Worm (Caenorhabditis elegans): ENCODE measurements around the gene praf-3.

The praf-3 gene

DNA sequence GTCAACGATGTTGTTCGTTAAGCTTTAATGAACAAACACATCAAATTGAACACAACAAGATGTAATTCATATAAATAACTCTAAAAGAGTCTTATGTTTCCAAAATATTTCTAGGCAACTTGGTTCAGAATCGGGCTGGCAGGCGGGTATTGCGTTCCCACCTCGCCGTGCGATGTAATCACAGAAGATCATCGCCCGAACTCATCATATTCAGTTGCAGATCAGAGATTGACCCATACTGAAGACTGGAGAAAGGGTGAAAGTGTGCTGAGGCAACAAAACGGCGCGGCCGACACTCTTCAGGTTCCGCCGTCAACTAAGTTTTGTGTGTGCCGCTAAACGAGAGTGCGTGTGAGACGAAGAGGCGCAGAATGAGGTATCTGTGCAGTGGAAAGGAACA lies 48.7 kb downstream of the praf-3 start (continued):
- TF ChIP-seq dmd-9 (GFP tag; IDR thresholded peaks at IDR 0.05) (peak; percentile 59; the same call in 1 of the 2 replicates), zip-2 (tag; optimal IDR thresholded peaks at IDR 0.05) (peak; percentile 22), ceh-28 (tag; optimal IDR thresholded peaks at IDR 0.05) (no peak), lin-38 (GFP tag; IDR thresholded peaks at IDR 0.05) (peak; percentile 81), nhr-28 (tag; optimal IDR thresholded peaks at IDR 0.05) (peak; percentile 88), ztf-7 (tag; optimal IDR thresholded peaks at IDR 0.05) (peak; percentile 65), hmg-1.1 (GFP tag; IDR thresholded peaks at IDR 0.05) (peak; percentile 89), unc-62 (GFP tag; optimal IDR thresholded peaks at IDR 0.05 in 1 of 2) (peak in 1 of 2 experiments; percentile 79), unc-62 (tag; optimal IDR thresholded peaks at IDR 0.05) (no peak), Y105C5A.15 (GFP tag; IDR thresholded peaks at IDR 0.05) (0 out of 2 replicates have a peak, but pooled peaks have one; percentile 52), nhr-25 (tag; optimal IDR thresholded peaks at IDR 0.05; ENCODE audit: borderline replicate concordance, insufficient read depth) (no peak), ztf-11 (tag; optimal IDR thresholded peaks at IDR 0.05) (no peak), snpc-4 (tag; optimal IDR thresholded peaks at IDR 0.05) (peak; percentile 94), nhr-237 (tag; optimal IDR thresholded peaks at IDR 0.05) (no peak), F26F4.8 (GFP tag; conservative IDR thresholded peaks at IDR 0.05) (no peak), F10B5.3 (tag; optimal IDR thresholded peaks at IDR 0.05) (peak; percentile 86), jun-1 (tag; optimal IDR thresholded peaks at IDR 0.05) (peak; percentile 38), lin-39 (tag; optimal IDR thresholded peaks at IDR 0.05) (no peak), php-3 (GFP tag; IDR thresholded peaks at IDR 0.05) (peak; percentile 67), daf-16 (GFP tag; optimal IDR thresholded peaks at IDR 0.05) (peak; percentile 43 to 84), daf-16 (tag; optimal IDR thresholded peaks at IDR 0.05) (peak; percentile 89), egl-43 (GFP tag; IDR thresholded peaks at IDR 0.05) (no peak; the same call in 1 of the 2 replicates), tra-1 (GFP tag; IDR thresholded peaks at IDR 0.05) (peak; percentile 59), sdz-12 (GFP tag; optimal IDR thresholded peaks at IDR 0.05) (no peak), mxl-2 (GFP tag; conservative IDR thresholded peaks at IDR 0.05) (no peak), Y48G9A.11 (GFP tag; IDR thresholded peaks at IDR 0.05) (peak; percentile 83), pha-4 (GFP tag; IDR thresholded peaks at IDR 0.05) (peak; percentile 78), pha-4 (tag; optimal IDR thresholded peaks at IDR 0.05) (no peak), ceh-32 (tag; optimal IDR thresholded peaks at IDR 0.05; ENCODE audit: poor library complexity) (peak; percentile 44), fos-1 (tag; optimal IDR thresholded peaks at IDR 0.05) (no peak), nhr-11 (tag; optimal IDR thresholded peaks at IDR 0.05) (peak; percentile 69), dmd-8 (GFP tag; IDR thresholded peaks at IDR 0.05) (0 out of 2 replicates have a peak, but pooled peaks have one; percentile 28), aha-1 (tag) (peak; percentile 73), nhr-111 (GFP tag; optimal IDR thresholded peaks at IDR 0.05) (no peak), nhr-41 (GFP tag; IDR thresholded peaks at IDR 0.05) (no peak), aly-2 (tag; optimal IDR thresholded peaks at IDR 0.05) (no peak), mdl-1 (tag; optimal IDR thresholded peaks at IDR 0.05) (peak; percentile 11 to 25), lsy-2 (tag; optimal IDR thresholded peaks at IDR 0.05) (peak; percentile 46 to 88), spr-3 (GFP tag; optimal IDR thresholded peaks at IDR 0.05) (peak; percentile 73), lir-3 (tag; optimal IDR thresholded peaks at IDR 0.05) (no peak), ceh-82 (tag; optimal IDR thresholded peaks at IDR 0.05) (no peak), nhr-48 (tag; optimal IDR thresholded peaks at IDR 0.05) (peak; percentile 78), lin-15B (tag; optimal IDR thresholded peaks at IDR 0.05) (no peak), daf-8 (GFP tag; IDR thresholded peaks at IDR 0.05) (no peak), ZK337.2 (GFP tag; IDR thresholded peaks at IDR 0.05) (no peak), D1046.2 (GFP tag; IDR thresholded peaks at IDR 0.05) (no peak), madf-5 (GFP tag; IDR thresholded peaks at IDR 0.05) (0 out of 4 replicates have a peak, but pooled peaks of 1 of the 2 experiments have one; percentile 31), dve-1 (tag; optimal IDR thresholded peaks at IDR 0.05; ENCODE audit: insufficient read depth) (peak; percentile 79), ceh-20 (GFP tag; IDR thresholded peaks at IDR 0.05) (peak; percentile 73; the same call in 1 of the 2 replicates), mxl-3 (GFP tag; optimal IDR thresholded peaks at IDR 0.05) (peak; percentile 82), gei-8 (GFP tag; optimal IDR thresholded peaks at IDR 0.05) (no peak), lin-29 (GFP tag; IDR thresholded peaks at IDR 0.05) (no peak)

Measured in whole organism, L4 larva.